Fruit fly (Drosophila melanogaster) whole organism, embryonic: ENCODE results near the gene CG33111.

Experiments used
- Asciz ChIP-seq: fragments of 200-800 bp; sonication (Bioruptor generic); optimal IDR thresholded peaks from 2 replicates; lab custom pipeline; 2017; ENCODE audit warnings: missing biosample characterization, mild to moderate bottlenecking, missing genetic modification characterization, missing genetic modification reagents
- Bgb ChIP-seq: fragments of 200-800 bp; sonication (Bioruptor generic); IDR thresholded peaks from 2 replicates; pipeline ENCODE4 v1.3.6; 2022; ENCODE audit warnings: missing biosample characterization, missing genetic modification characterization; ENCODE audit not compliant: partially characterized antibody
- BtbVII ChIP-seq: fragments of 200-800 bp; sonication (Bioruptor generic); optimal IDR thresholded peaks from 3 replicates; lab custom pipeline; 2017; ENCODE audit warnings: missing biosample characterization, mild to moderate bottlenecking, missing genetic modification characterization
- CG10366 ChIP-seq: fragments of 200-800 bp; sonication (Bioruptor generic); IDR thresholded peaks from 2 replicates; pipeline ENCODE4 v1.3.6; 2022; ENCODE audit warnings: missing biosample characterization, missing genetic modification characterization
- CG11085 ChIP-seq: fragments of 200-800 bp; sonication (Bioruptor generic); IDR thresholded peaks from 2 replicates; pipeline ENCODE4 v1.3.6; 2022; ENCODE audit warnings: missing biosample characterization, missing genetic modification characterization
- CG11456 ChIP-seq: fragments of 200-800 bp; sonication (Bioruptor generic); IDR thresholded peaks from 3 replicates; pipeline ENCODE4 v1.3.6; 2022; ENCODE audit warnings: missing biosample characterization, missing genetic modification characterization
- CG11695 ChIP-seq: fragments of 200-800 bp; sonication (Bioruptor generic); IDR thresholded peaks from 3 replicates; pipeline ENCODE4 v1.3.6; 2022; ENCODE audit warnings: missing biosample characterization, missing genetic modification characterization
- CG12299 ChIP-seq: fragments of 200-800 bp; sonication (Bioruptor generic); optimal IDR thresholded peaks from 2 replicates; lab custom pipeline; 2018; ENCODE audit warnings: missing biosample characterization, mild to moderate bottlenecking, missing genetic modification characterization
- CG12659 ChIP-seq: fragments of 200-800 bp; sonication (Bioruptor generic); optimal IDR thresholded peaks from 3 replicates; lab custom pipeline; 2017; ENCODE audit warnings: mild to moderate bottlenecking, missing biosample characterization, missing genetic modification reagents, missing genetic modification characterization
- CG13894 ChIP-seq: fragments of 200-800 bp; sonication (Bioruptor generic); optimal IDR thresholded peaks from 3 replicates; lab custom pipeline; 2018; ENCODE audit warnings: missing biosample characterization, mild to moderate bottlenecking, missing genetic modification characterization, moderate library complexity
- CG14710 ChIP-seq: fragments of 200-800 bp; sonication (Bioruptor generic); optimal IDR thresholded peaks from 3 replicates; lab custom pipeline; 2019; ENCODE audit warnings: missing biosample characterization, mild to moderate bottlenecking, missing genetic modification characterization, moderate library complexity
- CG18476 ChIP-seq: fragments of 200-800 bp; sonication (Bioruptor generic); optimal IDR thresholded peaks from 2 replicates; lab custom pipeline; 2016; ENCODE audit warnings: missing biosample characterization, mild to moderate bottlenecking, missing genetic modification characterization
- CG30403 ChIP-seq: fragments of 200-800 bp; sonication (Bioruptor generic); optimal IDR thresholded peaks from 3 replicates; lab custom pipeline; 2016; ENCODE audit warnings: missing biosample characterization, missing genetic modification characterization
- CG34224 ChIP-seq: fragments of 200-800 bp; sonication (Bioruptor generic); IDR thresholded peaks from 3 replicates; pipeline ENCODE4 v1.3.6; 2022; ENCODE audit warnings: missing biosample characterization, missing genetic modification characterization; ENCODE audit not compliant: partially characterized antibody
- CG6683 ChIP-seq: fragments of 200-800 bp; sonication (Bioruptor generic); optimal IDR thresholded peaks from 2 replicates; lab custom pipeline; 2017; ENCODE audit warnings: missing biosample characterization, mild to moderate bottlenecking, missing genetic modification characterization, missing genetic modification reagents
- CG7556 ChIP-seq: fragments of 200-800 bp; sonication (Bioruptor generic); optimal IDR thresholded peaks from 2 replicates; lab custom pipeline; 2017; ENCODE audit warnings: missing biosample characterization, mild to moderate bottlenecking, missing genetic modification characterization
- CG8478 ChIP-seq: fragments of >200 bp; optimal IDR thresholded peaks from 2 replicates; lab custom pipeline; 2018
- Chrac-16 ChIP-seq: fragments of 200-800 bp; sonication (Bioruptor generic); optimal IDR thresholded peaks from 3 replicates; lab custom pipeline; 2016; ENCODE audit warnings: missing biosample characterization, missing genetic modification characterization
- CoRest ChIP-seq: fragments of 200-800 bp; sonication (Bioruptor generic); optimal IDR thresholded peaks from 3 replicates; lab custom pipeline; 2018; ENCODE audit warnings: missing biosample characterization, mild to moderate bottlenecking, missing genetic modification characterization, moderate library complexity
- CrebB ChIP-seq: fragments of 200-800 bp; sonication (Bioruptor generic); optimal IDR thresholded peaks from 3 replicates; lab custom pipeline; 2018; ENCODE audit warnings: missing biosample characterization, mild to moderate bottlenecking, missing genetic modification characterization
- D19B ChIP-seq: fragments of 200-800 bp; sonication (Bioruptor generic); optimal IDR thresholded peaks from 2 replicates; lab custom pipeline; 2017; ENCODE audit warnings: missing biosample characterization, mild to moderate bottlenecking, missing genetic modification characterization
- Dfd ChIP-seq, 2 experiments: fragments of >200 bp; optimal IDR thresholded peaks; 2 replicates each; lab custom pipeline; 2017; ENCODE audit warnings: missing biosample characterization in 2 of 2, missing genetic modification characterization in 2 of 2
- Dip3 ChIP-seq: fragments of 200-800 bp; sonication (Bioruptor generic); optimal IDR thresholded peaks from 3 replicates; lab custom pipeline; 2016; ENCODE audit warnings: missing biosample characterization, missing genetic modification characterization
- HmgZ ChIP-seq: fragments of 200-800 bp; sonication (Bioruptor generic); optimal IDR thresholded peaks from 2 replicates; lab custom pipeline; 2018; ENCODE audit warnings: missing biosample characterization, mild to moderate bottlenecking, missing genetic modification characterization
- Jarid2 ChIP-seq: fragments of 200-800 bp; sonication (Bioruptor generic); optimal IDR thresholded peaks from 3 replicates; lab custom pipeline; 2017; ENCODE audit warnings: mild to moderate bottlenecking, missing biosample characterization, missing genetic modification reagents, missing genetic modification characterization
- MBD-R2 ChIP-seq: fragments of 200-800 bp; sonication (Bioruptor generic); IDR thresholded peaks from 2 replicates; pipeline ENCODE4 v1.3.6; 2022; ENCODE audit warnings: missing biosample characterization, missing genetic modification characterization
- NFAT ChIP-seq: fragments of 200-800 bp; sonication (Bioruptor generic); IDR thresholded peaks from 2 replicates; pipeline ENCODE4 v1.3.6; 2022; ENCODE audit warnings: missing biosample characterization, missing genetic modification characterization
- Rfx ChIP-seq: fragments of 200-800 bp; sonication (Bioruptor generic); IDR thresholded peaks from 2 replicates; pipeline ENCODE4 v1.3.6; 2022; ENCODE audit warnings: missing biosample characterization, missing genetic modification characterization
- Six4 ChIP-seq: fragments of 200-800 bp; sonication (Bioruptor generic); optimal IDR thresholded peaks from 2 replicates; lab custom pipeline; 2016; ENCODE audit warnings: missing biosample characterization, missing genetic modification characterization
- Sox102F ChIP-seq: fragments of 200-800 bp; sonication (Bioruptor generic); optimal IDR thresholded peaks from 2 replicates; lab custom pipeline; 2018; ENCODE audit warnings: missing biosample characterization, mild to moderate bottlenecking, missing genetic modification characterization, moderate library complexity
- Sry-β ChIP-seq: fragments of 200-800 bp; sonication (Bioruptor generic); optimal IDR thresholded peaks from 2 replicates; lab custom pipeline; 2018; ENCODE audit warnings: missing biosample characterization, mild to moderate bottlenecking, missing genetic modification characterization, moderate library complexity
- Ssrp ChIP-seq: fragments of 200-800 bp; sonication (Bioruptor generic); optimal IDR thresholded peaks from 2 replicates; lab custom pipeline; 2018; ENCODE audit warnings: missing biosample characterization, mild to moderate bottlenecking, missing genetic modification characterization, moderate library complexity
- Stat92E ChIP-seq, 3 experiments: fragments of >200 bp in 2 of 3; fragments of 200-800 bp in 1 of 3; sonication (Bioruptor generic) in 1 of 3; optimal IDR thresholded peaks; 2 replicates each; lab custom pipeline; 2017 to 2019; ENCODE audit warnings: missing biosample characterization in 3 of 3, missing genetic modification characterization in 3 of 3, mild to moderate bottlenecking in 1 of 3, moderate library complexity in 1 of 3
- Tbp ChIP-seq: fragments of >200 bp; optimal IDR thresholded peaks from 2 replicates; lab custom pipeline; 2018; ENCODE audit warnings: missing biosample characterization, missing genetic modification characterization
- cas ChIP-seq: fragments of 200-800 bp; sonication (Bioruptor generic); IDR thresholded peaks from 2 replicates; pipeline ENCODE4 v1.3.6; 2022; ENCODE audit warnings: missing biosample characterization, missing genetic modification characterization
- cg ChIP-seq: fragments of 200-800 bp; sonication (Bioruptor generic); optimal IDR thresholded peaks from 3 replicates; lab custom pipeline; 2019; ENCODE audit warnings: missing biosample characterization, mild to moderate bottlenecking, missing genetic modification characterization, moderate library complexity
- chm ChIP-seq: fragments of 200-800 bp; sonication (Bioruptor generic); IDR thresholded peaks from 2 replicates; pipeline ENCODE4 v1.3.6; 2022; ENCODE audit warnings: missing biosample characterization, missing genetic modification characterization
- ewg ChIP-seq: fragments of 200-800 bp; sonication (Bioruptor generic); optimal IDR thresholded peaks from 3 replicates; lab custom pipeline; 2017; ENCODE audit warnings: mild to moderate bottlenecking, missing biosample characterization, missing genetic modification reagents, missing genetic modification characterization
- grn ChIP-seq: fragments of 200-800 bp; sonication (Bioruptor generic); optimal IDR thresholded peaks from 3 replicates; lab custom pipeline; 2017; ENCODE audit warnings: missing biosample characterization, missing genetic modification characterization
- jigr1 ChIP-seq: fragments of 200-800 bp; sonication (Bioruptor generic); IDR thresholded peaks from 3 replicates; pipeline ENCODE4 v1.3.6; 2022; ENCODE audit warnings: missing biosample characterization, missing genetic modification characterization
- nmo ChIP-seq: fragments of 200-800 bp; sonication (Bioruptor generic); optimal IDR thresholded peaks from 2 replicates; lab custom pipeline; 2018; ENCODE audit warnings: missing biosample characterization, mild to moderate bottlenecking, missing genetic modification characterization, moderate library complexity
- odd ChIP-seq: fragments of 200-800 bp; sonication (Bioruptor generic); optimal IDR thresholded peaks from 2 replicates; lab custom pipeline; 2017; ENCODE audit warnings: missing biosample characterization, mild to moderate bottlenecking, missing genetic modification characterization
- pan ChIP-seq, 4 experiments: fragments of >200 bp in 3 of 4; fragments of 200-800 bp in 1 of 4; sonication (Bioruptor generic) in 1 of 4; optimal IDR thresholded peaks in 3 of 4; IDR thresholded peaks in 1 of 4; 2 replicates each; pipeline versions ENCODE4 v1.3.6 to Lab custom; 2017 to 2022; ENCODE audit warnings: missing biosample characterization in 2 of 4, missing genetic modification characterization in 2 of 4, mixed read lengths in 1 of 4
- pfk ChIP-seq: fragments of 200-800 bp; sonication (Bioruptor generic); optimal IDR thresholded peaks from 2 replicates; lab custom pipeline; 2018; ENCODE audit warnings: missing biosample characterization, mild to moderate bottlenecking, missing genetic modification characterization, moderate library complexity
- row ChIP-seq: fragments of 200-800 bp; sonication (Bioruptor generic); IDR thresholded peaks from 3 replicates; pipeline ENCODE4 v1.3.6; 2022; ENCODE audit warnings: missing biosample characterization, missing genetic modification characterization
- slbo ChIP-seq: fragments of 200-800 bp; sonication (Bioruptor generic); IDR thresholded peaks from 2 replicates; pipeline ENCODE4 v1.3.6; 2022; ENCODE audit warnings: missing biosample characterization, missing genetic modification characterization
- stwl ChIP-seq: fragments of 200-800 bp; sonication (Bioruptor generic); optimal IDR thresholded peaks from 3 replicates; lab custom pipeline; 2018; ENCODE audit warnings: missing biosample characterization, mild to moderate bottlenecking, missing genetic modification characterization, moderate library complexity
- tna ChIP-seq: fragments of 200-800 bp; sonication (Bioruptor generic); IDR thresholded peaks from 2 replicates; pipeline ENCODE4 v1.3.6; 2022; ENCODE audit warnings: missing biosample characterization, missing genetic modification characterization; ENCODE audit not compliant: partially characterized antibody
- zen ChIP-seq: fragments of 200-800 bp; sonication (Bioruptor generic); optimal IDR thresholded peaks from 3 replicates; lab custom pipeline; 2018; ENCODE audit warnings: missing biosample characterization, mild to moderate bottlenecking, missing genetic modification characterization, moderate library complexity

The CG33111 gene

dm6 chr3R:23817566-23818202 lies 1.4 kb downstream of the CG33111 start (continued):
- peak; percentile 33; the same call in 1 of the 2 replicates for TF ChIP-seq slbo (GFP tag; lab: Robert Waterston, UW)
- no peak for TF ChIP-seq ewg (GFP tag; lab: Kevin White, UChicago)
- TF ChIP-seq CG10366 (GFP tag; lab: Robert Waterston, UW): peak; percentile 47
- no peak for TF ChIP-seq Sox102F
- TF ChIP-seq NFAT (GFP tag; lab: Robert Waterston, UW): peak; percentile 41; the same call in 1 of the 2 replicates
- no peak for TF ChIP-seq Bgb
- TF ChIP-seq CG8478: no peak
- no peak for TF ChIP-seq CG30403 (GFP tag; lab: Kevin White, UChicago)
- no peak for TF ChIP-seq CG12299 (tag; lab: Kevin White, UChicago)
- no peak for TF ChIP-seq grn (GFP tag; lab: Kevin White, UChicago)
- TF ChIP-seq jigr1 (GFP tag; lab: Robert Waterston, UW): no peak
- TF ChIP-seq HmgZ (tag; lab: Kevin White, UChicago): peak; percentile 2
- TF ChIP-seq D19B: no peak
- TF ChIP-seq Jarid2: no peak
- TF ChIP-seq Six4 (GFP tag; lab: Kevin White, UChicago): peak; percentile 18
- peak; percentile 66 for TF ChIP-seq row
- no peak for TF ChIP-seq Dip3
- no peak for TF ChIP-seq CG18476
- TF ChIP-seq Rfx (GFP tag; lab: Robert Waterston, UW): peak; percentile 56
- no peak for TF ChIP-seq stwl (tag; lab: Kevin White, UChicago)
- no peak for TF ChIP-seq Chrac-16 (GFP tag; lab: Kevin White, UChicago)
- no peak for TF ChIP-seq nmo (GFP tag; lab: Kevin White, UChicago)
- TF ChIP-seq CG7556 (GFP tag; lab: Kevin White, UChicago): no peak
- peak; percentile 26 for TF ChIP-seq Ssrp
- TF ChIP-seq Stat92E (GFP tag; optimal IDR thresholded peaks at IDR 0.05; lab: Kevin White, UChicago): no peak
- TF ChIP-seq cg (GFP tag; lab: Kevin White, UChicago): peak; percentile 39
- TF ChIP-seq CG6683: no peak
- TF ChIP-seq CG11456: no peak
- no peak for TF ChIP-seq Sry-β (GFP tag; lab: Kevin White, UChicago)
- no peak for TF ChIP-seq BtbVII (GFP tag; lab: Kevin White, UChicago)
- TF ChIP-seq CG14710: no peak
- TF ChIP-seq CoRest (tag; lab: Kevin White, UChicago): no peak
- TF ChIP-seq MBD-R2: no peak
- TF ChIP-seq zen (tag; lab: Kevin White, UChicago): no peak
- no peak for TF ChIP-seq Dfd (GFP tag; optimal IDR thresholded peaks at IDR 0.05; lab: Kevin White, UChicago)
- no peak for TF ChIP-seq Tbp (GFP tag; lab: Kevin White, UChicago)
- no peak for TF ChIP-seq CG34224 (GFP tag; lab: Robert Waterston, UW)
- TF ChIP-seq pfk (GFP tag; lab: Kevin White, UChicago): peak; percentile 5
- TF ChIP-seq CG13894: no peak
- TF ChIP-seq chm (GFP tag; lab: Robert Waterston, UW): peak; percentile 26; the same call in 1 of the 2 replicates
- TF ChIP-seq CG11085 (GFP tag; lab: Robert Waterston, UW): 0 out of 2 replicates have a peak, but pooled peaks have one; percentile 36
- no peak for TF ChIP-seq CG12659 (GFP tag; lab: Kevin White, UChicago)
- TF ChIP-seq CG11695 (GFP tag; lab: Robert Waterston, UW): no peak
- no peak for TF ChIP-seq pan (optimal IDR thresholded peaks at IDR 0.05; lab: Kevin White, UChicago)
- TF ChIP-seq pan (GFP tag; optimal IDR thresholded peaks at IDR 0.05 in 1 of 2, IDR thresholded peaks at IDR 0.05 in 1 of 2): peak in 1 of 2 experiments; percentile 35
- TF ChIP-seq cas (GFP tag; lab: Robert Waterston, UW): no peak
- TF ChIP-seq tna: no peak
- TF ChIP-seq CrebB (tag; lab: Kevin White, UChicago): peak; percentile 4
- no peak for TF ChIP-seq Asciz (GFP tag; lab: Kevin White, UChicago)
- TF ChIP-seq odd (GFP tag; lab: Kevin White, UChicago): no peak
